Worm (Caenorhabditis elegans) whole organism, late embryonic: ENCODE results near the gene K08H2.2.

Experiments
- C08G9.2 ChIP-seq: sonication (generic microtip); optimal IDR thresholded peaks from 2 replicates; lab custom pipeline; 2016; ENCODE audit warnings: mild to moderate bottlenecking, missing genetic modification characterization, moderate library complexity, missing compliant biosample characterization
- C38D4.7 ChIP-seq: fragments of 200-800 bp; sonication (Bioruptor generic); optimal IDR thresholded peaks from 2 replicates; lab custom pipeline; 2018; ENCODE audit warnings: mild to moderate bottlenecking, missing genetic modification characterization, moderate library complexity, missing compliant biosample characterization
- F13H6.1 ChIP-seq: sonication (generic microtip); optimal IDR thresholded peaks from 2 replicates; lab custom pipeline; 2016; ENCODE audit warnings: missing genetic modification characterization, missing compliant biosample characterization
- K02D7.2 ChIP-seq: sonication (generic microtip); optimal IDR thresholded peaks from 2 replicates; lab custom pipeline; 2017; ENCODE audit warnings: mild to moderate bottlenecking, missing genetic modification characterization, missing compliant biosample characterization
- K09A11.1 ChIP-seq: sonication (generic microtip); optimal IDR thresholded peaks from 2 replicates; lab custom pipeline; 2017; ENCODE audit warnings: antibody characterized with exemption, mild to moderate bottlenecking, missing genetic modification characterization, missing compliant biosample characterization; ENCODE audit not compliant: insufficient read depth
- T23F11.4 ChIP-seq: fragments of 200-800 bp; sonication (Bioruptor generic); optimal IDR thresholded peaks from 2 replicates; lab custom pipeline; 2018; ENCODE audit warnings: mild to moderate bottlenecking, missing genetic modification characterization, missing compliant biosample characterization
- ceh-14 ChIP-seq: sonication (generic microtip); optimal IDR thresholded peaks from 2 replicates; lab custom pipeline; 2016; ENCODE audit warnings: missing genotype, missing genetic modification characterization, missing compliant biosample characterization
- ceh-19 ChIP-seq: fragments of 200-800 bp; sonication (Bioruptor generic); optimal IDR thresholded peaks from 2 replicates; lab custom pipeline; 2018; ENCODE audit warnings: mild to moderate bottlenecking, missing genetic modification characterization, missing compliant biosample characterization
- ceh-2 ChIP-seq: sonication (generic microtip); optimal IDR thresholded peaks from 2 replicates; lab custom pipeline; 2016; ENCODE audit warnings: missing genotype, missing genetic modification characterization, missing compliant biosample characterization
- ceh-22 ChIP-seq: sonication (generic microtip); optimal IDR thresholded peaks from 2 replicates; lab custom pipeline; 2017; ENCODE audit warnings: missing biosample characterization, missing genetic modification characterization
- ceh-24 ChIP-seq: sonication (generic microtip); optimal IDR thresholded peaks from 2 replicates; lab custom pipeline; 2016; ENCODE audit warnings: mild to moderate bottlenecking, missing genetic modification characterization, missing compliant biosample characterization
- ceh-30 ChIP-seq: fragments of 150-350 bp; optimal IDR thresholded peaks from 2 replicates; lab custom pipeline; 2014; ENCODE audit warnings: missing biosample characterization, missing genetic modification characterization
- ceh-31 ChIP-seq: sonication (generic microtip); optimal IDR thresholded peaks from 2 replicates; lab custom pipeline; 2016; ENCODE audit warnings: missing genetic modification characterization, missing compliant biosample characterization
- ceh-45 ChIP-seq: fragments of 200-800 bp; sonication (Bioruptor generic); IDR thresholded peaks from 2 replicates; pipeline ENCODE4 v1.3.6; 2022; ENCODE audit warnings: missing genetic modification reagents, missing genetic modification characterization, missing compliant biosample characterization
- ceh-48 ChIP-seq: sonication (generic microtip); optimal IDR thresholded peaks from 2 replicates; lab custom pipeline; 2016; ENCODE audit warnings: missing genetic modification characterization, inconsistent platforms, missing compliant biosample characterization
- ceh-9 ChIP-seq: sonication (generic microtip); optimal IDR thresholded peaks from 2 replicates; lab custom pipeline; 2016; ENCODE audit warnings: mild to moderate bottlenecking, missing genetic modification characterization, inconsistent platforms, missing compliant biosample characterization
- dve-1 ChIP-seq: sonication (generic microtip); optimal IDR thresholded peaks from 2 replicates; lab custom pipeline; 2017; ENCODE audit warnings: antibody characterized with exemption, mild to moderate bottlenecking, missing genetic modification characterization, missing compliant biosample characterization
- fax-1 ChIP-seq: sonication (generic microtip); optimal IDR thresholded peaks from 2 replicates; lab custom pipeline; 2016; ENCODE audit warnings: missing genotype, missing genetic modification characterization, missing compliant biosample characterization
- fkh-10 ChIP-seq: fragments of 150-350 bp; optimal IDR thresholded peaks from 2 replicates; lab custom pipeline; 2014; ENCODE audit warnings: missing biosample characterization, missing genetic modification reagents, missing genetic modification characterization
- fkh-6 ChIP-seq: sonication (generic microtip); optimal IDR thresholded peaks from 2 replicates; lab custom pipeline; 2016; ENCODE audit warnings: missing genetic modification characterization, missing compliant biosample characterization
- hlh-13 ChIP-seq: fragments of 200-800 bp; sonication (Bioruptor generic); optimal IDR thresholded peaks from 2 replicates; lab custom pipeline; 2018; ENCODE audit warnings: mild to moderate bottlenecking, missing genetic modification characterization, missing compliant biosample characterization
- hlh-15 ChIP-seq: sonication (generic microtip); optimal IDR thresholded peaks from 2 replicates; lab custom pipeline; 2016; ENCODE audit warnings: missing genetic modification characterization, missing compliant biosample characterization
- hlh-8 ChIP-seq: sonication (generic microtip); optimal IDR thresholded peaks from 2 replicates; lab custom pipeline; 2016; ENCODE audit warnings: missing genotype, missing genetic modification characterization, missing compliant biosample characterization
- madf-2 ChIP-seq: sonication (generic microtip); optimal IDR thresholded peaks from 2 replicates; lab custom pipeline; 2017; ENCODE audit warnings: missing genetic modification characterization, missing compliant biosample characterization
- npax-4 ChIP-seq: sonication (generic microtip); optimal IDR thresholded peaks from 2 replicates; lab custom pipeline; 2016; ENCODE audit warnings: missing genetic modification characterization, missing compliant biosample characterization
- pag-3 ChIP-seq: sonication (generic microtip); optimal IDR thresholded peaks from 2 replicates; lab custom pipeline; 2016; ENCODE audit warnings: missing compliant biosample characterization, missing genetic modification characterization, borderline replicate concordance
- pha-2 ChIP-seq: sonication (generic microtip); optimal IDR thresholded peaks from 2 replicates; lab custom pipeline; 2017; ENCODE audit warnings: mild to moderate bottlenecking, missing genetic modification characterization, missing compliant biosample characterization
- pha-4 ChIP-seq: fragments of 150-350 bp; optimal IDR thresholded peaks from 2 replicates; lab custom pipeline; 2018; ENCODE audit warnings: missing biosample characterization, missing genetic modification reagents, missing genetic modification characterization
- pqm-1 ChIP-seq: sonication (generic microtip); optimal IDR thresholded peaks from 2 replicates; lab custom pipeline; 2016; ENCODE audit warnings: missing genetic modification characterization, missing compliant biosample characterization
- pros-1 ChIP-seq: fragments of 150-350 bp; optimal IDR thresholded peaks from 2 replicates; lab custom pipeline; 2014; ENCODE audit warnings: missing biosample characterization, missing genetic modification reagents, missing genetic modification characterization
- rnt-1 ChIP-seq: sonication (generic microtip); optimal IDR thresholded peaks from 2 replicates; lab custom pipeline; 2016; ENCODE audit warnings: missing genetic modification characterization, missing compliant biosample characterization
- syd-9 ChIP-seq: sonication (generic microtip); optimal IDR thresholded peaks from 2 replicates; lab custom pipeline; 2016; ENCODE audit warnings: mild to moderate bottlenecking, missing genetic modification characterization, moderate library complexity, missing compliant biosample characterization
- tbx-2 ChIP-seq: sonication (generic microtip); optimal IDR thresholded peaks from 2 replicates; lab custom pipeline; 2016; ENCODE audit warnings: missing genetic modification characterization, missing compliant biosample characterization
- ttx-3 ChIP-seq: sonication (generic microtip); optimal IDR thresholded peaks from 2 replicates; lab custom pipeline; 2016; ENCODE audit warnings: missing genetic modification reagents, missing genetic modification characterization, missing compliant biosample characterization
- unc-3 ChIP-seq, 2 experiments: fragments of 200-800 bp in 1 of 2; sonication (Bioruptor generic) in 1 of 2; sonication (generic microtip) in 1 of 2; conservative IDR thresholded peaks in 1 of 2; optimal IDR thresholded peaks in 1 of 2; 2 replicates each; pipeline versions ENCODE4 v1.3.6 to Lab custom; 2016 to 2022; ENCODE audit warnings: missing compliant biosample characterization in 2 of 2, missing genetic modification characterization in 2 of 2, missing genetic modification reagents in 1 of 2
- unc-42 ChIP-seq: sonication (generic microtip); optimal IDR thresholded peaks from 2 replicates; lab custom pipeline; 2016; ENCODE audit warnings: missing genotype, missing genetic modification characterization, missing compliant biosample characterization
- unc-86 ChIP-seq: sonication (generic microtip); optimal IDR thresholded peaks from 2 replicates; lab custom pipeline; 2016; ENCODE audit warnings: missing genetic modification characterization, missing compliant biosample characterization
- ztf-16 ChIP-seq: sonication (generic microtip); optimal IDR thresholded peaks from 2 replicates; lab custom pipeline; 2017; ENCODE audit warnings: missing genetic modification characterization, missing compliant biosample characterization

Gene K08H2.2

DNA sequence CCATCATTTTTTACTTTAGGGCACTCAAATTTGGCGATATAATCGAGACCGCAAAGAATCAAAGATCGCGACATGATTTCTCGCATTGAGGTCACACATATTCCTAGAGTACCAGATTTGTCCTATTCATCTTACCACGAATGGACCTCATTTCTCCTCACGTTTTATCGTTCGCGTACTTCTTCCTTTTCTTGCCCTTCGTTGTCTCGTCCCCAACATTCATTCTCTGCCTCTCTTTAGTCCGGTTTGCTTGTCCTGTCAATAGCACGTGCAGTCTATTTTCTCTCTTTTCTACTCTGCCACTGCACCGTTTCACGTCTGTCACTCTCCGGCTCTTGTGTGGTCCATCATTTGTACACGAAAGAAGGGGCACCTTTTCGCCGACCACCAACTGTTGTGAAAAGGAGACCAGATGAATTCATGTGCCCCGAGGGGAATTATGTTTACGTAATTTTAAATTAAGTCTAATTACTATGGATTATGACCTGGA, 16.6 kb upstream of the K08H2.2 start (continued):
- no peak for TF ChIP-seq ttx-3 (tag; lab: Kevin White, UChicago)
- no peak for TF ChIP-seq unc-86 (tag; lab: Kevin White, UChicago)
- TF ChIP-seq pha-4 (tag; lab: Kevin White, UChicago) = no peak
- TF ChIP-seq ceh-22 (tag; lab: Kevin White, UChicago) = no peak
- TF ChIP-seq F13H6.1 (tag; lab: Kevin White, UChicago) = peak; percentile 9
- no peak for TF ChIP-seq hlh-15
- TF ChIP-seq hlh-8 (tag; lab: Kevin White, UChicago) = no peak
- TF ChIP-seq syd-9 (tag; lab: Kevin White, UChicago) = no peak
- TF ChIP-seq ceh-31 (tag; lab: Kevin White, UChicago) = peak; percentile 88
- no peak for TF ChIP-seq pha-2 (tag; lab: Kevin White, UChicago)
- TF ChIP-seq rnt-1 = peak; percentile 51
- peak; percentile 13 for TF ChIP-seq fkh-6 (tag; lab: Kevin White, UChicago)
- no peak for TF ChIP-seq hlh-13 (GFP tag; lab: Kevin White, UChicago)
- peak; percentile 69 for TF ChIP-seq tbx-2 (tag; lab: Kevin White, UChicago)
- TF ChIP-seq madf-2 (tag; lab: Kevin White, UChicago) = no peak
- TF ChIP-seq C08G9.2 (tag; lab: Kevin White, UChicago) = no peak

DNA sequence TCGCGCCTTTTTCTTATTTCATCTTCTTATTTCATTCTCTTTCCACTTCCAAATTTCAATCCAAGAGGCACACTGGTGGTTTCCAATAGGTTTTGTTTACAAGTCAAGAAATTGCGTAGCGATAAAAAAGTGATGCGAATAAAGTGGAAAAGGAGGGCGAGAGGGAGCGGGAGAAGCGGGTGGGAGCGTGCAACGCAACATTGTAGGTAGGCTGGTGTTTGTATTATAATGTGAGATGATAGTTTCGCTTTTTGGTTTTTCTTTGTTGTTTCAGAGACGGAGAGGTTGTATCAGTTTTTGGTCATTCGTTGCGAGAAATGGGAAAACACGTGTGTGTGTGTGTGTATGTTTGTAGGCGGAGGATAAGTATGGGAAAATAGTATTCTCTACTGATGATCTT, 15.4 kb upstream of the K08H2.2 start:
- TF ChIP-seq K09A11.1 (tag; lab: Kevin White, UChicago) = no peak
- TF ChIP-seq ceh-14 = no peak
- TF ChIP-seq unc-3 (GFP tag; conservative IDR thresholded peaks at IDR 0.05; lab: Robert Waterston, UW) = no peak
- TF ChIP-seq unc-3 (tag; optimal IDR thresholded peaks at IDR 0.05; lab: Kevin White, UChicago) = no peak
- no peak for TF ChIP-seq unc-86 (tag; lab: Kevin White, UChicago)
- no peak for TF ChIP-seq fax-1 (tag; lab: Kevin White, UChicago)
- TF ChIP-seq npax-4 (tag; lab: Kevin White, UChicago) = no peak
- no peak for TF ChIP-seq ceh-31 (tag; lab: Kevin White, UChicago)
- TF ChIP-seq hlh-13 (GFP tag; lab: Kevin White, UChicago) = no peak
- no peak for TF ChIP-seq madf-2 (tag; lab: Kevin White, UChicago)
- no peak for TF ChIP-seq ceh-24
- no peak for TF ChIP-seq F13H6.1 (tag; lab: Kevin White, UChicago)
- no peak for TF ChIP-seq fkh-10
- no peak for TF ChIP-seq C38D4.7 (GFP tag; lab: Kevin White, UChicago)
- no peak for TF ChIP-seq ztf-16
- TF ChIP-seq pag-3 (tag; lab: Kevin White, UChicago) = no peak
- no peak for TF ChIP-seq ceh-2

DNA sequence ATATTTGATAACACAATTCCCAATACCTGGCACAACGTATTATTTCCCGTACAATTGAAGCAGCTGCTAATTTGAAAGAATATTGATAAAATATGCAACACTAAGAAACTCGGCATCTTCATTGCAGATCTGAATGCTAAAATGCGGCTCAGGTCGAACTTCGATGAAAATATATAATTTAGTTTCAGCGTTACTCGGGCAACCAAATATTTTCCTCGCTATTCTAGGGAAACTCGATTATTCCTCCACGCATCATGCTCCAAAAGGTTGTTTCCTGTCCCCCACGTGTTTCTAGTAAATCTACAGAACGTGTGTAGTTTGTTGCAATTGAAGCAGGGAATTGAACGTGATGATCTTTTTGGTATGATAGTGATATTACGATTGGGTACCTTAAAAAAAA, 14.3 kb upstream of the K08H2.2 start:
- TF ChIP-seq ceh-19 (GFP tag; lab: Kevin White, UChicago) (no peak), K09A11.1 (tag; lab: Kevin White, UChicago) (no peak), ceh-30 (tag; lab: Kevin White, UChicago) (no peak)

DNA sequence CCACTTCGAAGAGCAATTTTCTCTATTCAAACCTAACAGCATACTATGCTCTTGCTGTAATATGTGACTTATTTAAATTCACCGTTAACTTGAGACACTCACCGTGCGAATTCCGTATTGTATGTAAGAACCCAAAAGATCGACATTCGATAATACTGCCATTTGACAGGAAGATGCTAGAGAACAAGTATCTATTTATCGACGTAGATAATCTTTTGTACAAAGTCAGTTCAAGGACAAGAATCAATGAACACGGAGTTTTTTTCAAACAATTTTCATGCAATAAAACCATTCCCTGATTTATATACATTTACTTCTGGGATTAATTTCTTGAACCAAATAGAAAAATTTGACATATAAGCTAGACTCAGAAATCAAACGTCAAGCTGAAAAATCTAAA, 13.5 kb upstream of the K08H2.2 start, which contains the start of gene K08H2.7:
Gene K08H2.7 (minus strand): TSS at position 173 of the 400 bp plus-strand sequence.
- TF ChIP-seq ceh-22 (tag; lab: Kevin White, UChicago) = no peak
- no peak for TF ChIP-seq C38D4.7 (GFP tag; lab: Kevin White, UChicago)
- TF ChIP-seq fkh-6 (tag; lab: Kevin White, UChicago) = no peak
- no peak for TF ChIP-seq ceh-2
- TF ChIP-seq syd-9 (tag; lab: Kevin White, UChicago) = no peak
- TF ChIP-seq ceh-14 = no peak
- TF ChIP-seq T23F11.4 (GFP tag; lab: Kevin White, UChicago) = no peak
- TF ChIP-seq unc-42 = no peak
- no peak for TF ChIP-seq K09A11.1 (tag; lab: Kevin White, UChicago)
- no peak for TF ChIP-seq ceh-9 (tag; lab: Kevin White, UChicago)
- no peak for TF ChIP-seq ceh-48 (tag; lab: Kevin White, UChicago)
- TF ChIP-seq dve-1 (tag; lab: Kevin White, UChicago) = no peak
- TF ChIP-seq K02D7.2 (tag; lab: Kevin White, UChicago) = no peak
- TF ChIP-seq ttx-3 (tag; lab: Kevin White, UChicago) = no peak
- TF ChIP-seq pqm-1 (tag; lab: Kevin White, UChicago) = no peak
- no peak for TF ChIP-seq pros-1 (tag; lab: Kevin White, UChicago)
- no peak for TF ChIP-seq ceh-45
